Comparison of ENCODE assay signal across 3 worm cellular contexts in the genomic region with DNA sequence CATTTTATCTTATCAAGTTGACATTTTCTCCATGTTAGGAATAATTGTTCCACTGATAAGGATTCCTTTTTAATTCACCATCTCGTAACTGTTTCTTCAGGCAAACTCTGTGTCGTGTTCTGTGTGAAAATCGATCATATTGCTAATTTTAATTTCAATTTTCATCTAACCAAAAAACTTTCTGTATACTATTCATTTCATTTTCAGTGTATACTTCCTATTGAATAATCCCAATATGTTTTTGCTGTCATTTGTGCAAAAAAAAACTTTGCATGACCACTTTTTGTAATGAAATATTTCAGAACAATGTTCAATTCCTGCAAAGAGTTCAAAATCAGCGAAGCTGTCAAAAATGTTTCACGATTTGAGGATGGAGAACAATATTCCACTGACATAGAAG.
A peak's percentile ranks its signal among the peaks of the same experiment; 100 is the strongest.
TF ChIP-seq lines count a peak whose summit lies in the region.

Gene Y16E11A.4, plus strand, starts transcription at position 301 of the 400 bp plus-strand sequence.

TF ChIP-seq in whole organism, L3 larva, 47 proteins besides CTCF, POLR2A, EP300 and RAD21:
- no peak for TF ChIP-seq daf-12 (tag; optimal IDR thresholded peaks at IDR 0.05; lab: Kevin White, UChicago)
- TF ChIP-seq elt-2 (tag; optimal IDR thresholded peaks at IDR 0.05; lab: Kevin White, UChicago): peak; percentile 26
- no peak for TF ChIP-seq egl-5 (tag; optimal IDR thresholded peaks at IDR 0.05; lab: Kevin White, UChicago)

TF ChIP-seq in whole organism, L4 larva, 104 proteins besides CTCF, POLR2A, EP300 and RAD21:
- TF ChIP-seq pqm-1 (tag; optimal IDR thresholded peaks at IDR 0.05; lab: Kevin White, UChicago) (peak; percentile 27), zip-11 (GFP tag; IDR thresholded peaks at IDR 0.05; lab: Robert Waterston, UW) (no peak)

TF ChIP-seq in whole organism, late embryonic, 69 proteins besides CTCF, POLR2A, EP300 and RAD21:
- TF ChIP-seq ceh-24 (tag; optimal IDR thresholded peaks at IDR 0.05; lab: Kevin White, UChicago) (no peak), elt-2 (tag; optimal IDR thresholded peaks at IDR 0.05; lab: Kevin White, UChicago) (peak; percentile 52)
